Worm (Caenorhabditis elegans) whole organism, early embryonic: ENCODE measurements around the gene clh-6.

Source experiments
- ama-1 ChIP-seq: fragments of 150-350 bp; optimal IDR thresholded peaks from 2 replicates; lab custom pipeline; 2014
- flt-1 ChIP-seq: fragments of 200-800 bp; sonication (Bioruptor generic); IDR thresholded peaks from 2 replicates; pipeline ENCODE4 v1.3.6; 2022; ENCODE audit warnings: missing genetic modification characterization, missing compliant biosample characterization
- scrt-1 ChIP-seq: fragments of 200-800 bp; sonication (Bioruptor generic); IDR thresholded peaks from 2 replicates; pipeline ENCODE4 v1.3.6; 2022; ENCODE audit warnings: missing genetic modification characterization, missing compliant biosample characterization
- tbx-37 ChIP-seq: fragments of 200-800 bp; sonication (Bioruptor generic); conservative IDR thresholded peaks from 2 replicates; pipeline ENCODE4 v1.3.6; 2022; ENCODE audit warnings: missing genetic modification reagents, missing genetic modification characterization, missing compliant biosample characterization
- tra-4 ChIP-seq: sonication (generic microtip); optimal IDR thresholded peaks from 2 replicates; lab custom pipeline; 2017; ENCODE audit warnings: missing genetic modification characterization, missing compliant biosample characterization

DNA sequence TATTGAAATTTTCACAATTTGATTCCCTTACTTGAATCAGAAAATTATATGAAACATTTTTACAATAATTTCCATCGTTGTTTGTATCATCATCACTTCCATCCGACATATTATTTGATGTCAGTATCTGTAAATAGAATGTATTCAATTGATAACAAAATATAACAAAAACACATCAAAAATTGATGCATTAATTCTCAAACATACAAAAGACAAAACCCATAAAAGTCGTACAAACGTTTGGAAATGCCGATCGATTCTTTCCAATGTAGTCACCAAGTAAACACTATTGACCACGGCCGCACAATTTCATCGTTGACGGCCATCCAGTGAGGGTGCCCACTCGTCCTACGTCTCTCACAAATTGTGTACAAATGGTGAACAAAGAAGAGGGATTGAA is 49.9 kb downstream of the clh-6 start, which contains the start of gene add-2:
- TF ChIP-seq scrt-1 (GFP tag; lab: Robert Waterston, UW) (no peak), ama-1 (lab: Kevin White, UChicago) (no peak), tbx-37 (GFP tag; lab: Robert Waterston, UW) (no peak), tra-4 (no peak), flt-1 (no peak)
